Worm (Caenorhabditis elegans) whole organism, L1 larva: Measurements from ENCODE around the gene R148.5.
A peak's percentile ranks its signal among the peaks of the same experiment; 100 is the strongest.

Experiments used
- C04F5.9 ChIP-seq: sonication (generic microtip); optimal IDR thresholded peaks from 2 replicates; lab custom pipeline; 2016; ENCODE audit warnings: missing genetic modification characterization, missing compliant biosample characterization
- C16A3.4 ChIP-seq: fragments of 150-350 bp; optimal IDR thresholded peaks from 2 replicates; lab custom pipeline; 2014; ENCODE audit warnings: missing biosample characterization, missing genetic modification characterization
- Y116A8C.19 ChIP-seq: sonication (generic microtip); optimal IDR thresholded peaks from 2 replicates; lab custom pipeline; 2016; ENCODE audit warnings: missing compliant biosample characterization, missing genetic modification characterization, borderline replicate concordance
- aha-1 ChIP-seq: fragments of 150-350 bp; optimal IDR thresholded peaks from 2 replicates; lab custom pipeline; 2014; ENCODE audit warnings: missing biosample characterization, missing genetic modification characterization
- aly-2 ChIP-seq: fragments of 150-350 bp; optimal IDR thresholded peaks from 2 replicates; lab custom pipeline; 2014; ENCODE audit warnings: missing biosample characterization, missing genetic modification characterization
- ama-1 ChIP-seq: fragments of 150-350 bp; optimal IDR thresholded peaks from 2 replicates; lab custom pipeline; 2014
- blmp-1 ChIP-seq: fragments of 150-350 bp; optimal IDR thresholded peaks from 2 replicates; lab custom pipeline; 2014; ENCODE audit warnings: missing biosample characterization, missing genetic modification characterization
- ceh-8 ChIP-seq: fragments of 200-800 bp; sonication (Bioruptor generic); optimal IDR thresholded peaks from 2 replicates; lab custom pipeline; 2018; ENCODE audit warnings: mild to moderate bottlenecking, missing genetic modification characterization, moderate library complexity, missing compliant biosample characterization
- ceh-82 ChIP-seq, 3 experiments: fragments of 150-350 bp in 1 of 3; sonication (generic microtip) in 2 of 3; optimal IDR thresholded peaks; 2 replicates each; lab custom pipeline; 2014 to 2017; ENCODE audit warnings: missing biosample characterization in 3 of 3, missing genetic modification characterization in 3 of 3
- ceh-88 ChIP-seq: fragments of 200-800 bp; sonication (Bioruptor generic); IDR thresholded peaks from 2 replicates; pipeline ENCODE4 v1.3.6; 2022; ENCODE audit warnings: missing genetic modification characterization, missing compliant biosample characterization
- ceh-90 ChIP-seq: sonication (generic microtip); optimal IDR thresholded peaks from 2 replicates; lab custom pipeline; 2016; ENCODE audit warnings: missing genetic modification characterization, missing compliant biosample characterization
- ces-1 ChIP-seq: fragments of 150-350 bp; optimal IDR thresholded peaks from 2 replicates; lab custom pipeline; 2014; ENCODE audit warnings: missing biosample characterization, missing genetic modification reagents, missing genetic modification characterization
- dsc-1 ChIP-seq: sonication (generic microtip); optimal IDR thresholded peaks from 2 replicates; lab custom pipeline; 2016; ENCODE audit warnings: mild to moderate bottlenecking, missing genetic modification characterization, missing compliant biosample characterization
- efl-1 ChIP-seq, 4 experiments: fragments of 150-350 bp; optimal IDR thresholded peaks in 3 of 4; peaks in 1 of 4; 1 replicate in 1 of 4; 2 replicates in 3 of 4; lab custom pipeline; 2014; ENCODE audit warnings: missing biosample characterization in 2 of 4, missing genetic modification characterization in 2 of 4, missing genetic modification reagents in 2 of 4
- efl-3 ChIP-seq: fragments of 200-800 bp; sonication (Bioruptor generic); optimal IDR thresholded peaks from 2 replicates; lab custom pipeline; 2018; ENCODE audit warnings: mild to moderate bottlenecking, missing genetic modification characterization, missing compliant biosample characterization
- egl-13 ChIP-seq: sonication (generic microtip); optimal IDR thresholded peaks from 2 replicates; lab custom pipeline; 2016; ENCODE audit warnings: missing genotype, missing genetic modification reagents, missing genetic modification characterization, missing compliant biosample characterization
- egl-27 ChIP-seq, 2 experiments: fragments of 150-350 bp in 1 of 2; sonication (generic microtip); optimal IDR thresholded peaks; 3 replicates each; lab custom pipeline; 2017 to 2018; ENCODE audit warnings: missing biosample characterization in 2 of 2, missing genetic modification characterization in 2 of 2, missing genetic modification reagents in 2 of 2
- elt-3 ChIP-seq, 6 experiments: fragments of 150-350 bp in 1 of 6; sonication (generic microtip); optimal IDR thresholded peaks; 2 replicates each; lab custom pipeline; 2017 to 2018; ENCODE audit warnings: missing biosample characterization in 6 of 6, missing genetic modification characterization in 6 of 6, inconsistent platforms in 1 of 6
- fkh-8 ChIP-seq: sonication (generic microtip); optimal IDR thresholded peaks from 2 replicates; lab custom pipeline; 2016; ENCODE audit warnings: mild to moderate bottlenecking, missing genetic modification characterization, missing compliant biosample characterization
- hlh-4 ChIP-seq: sonication (generic microtip); optimal IDR thresholded peaks from 2 replicates; lab custom pipeline; 2016; ENCODE audit warnings: mild to moderate bottlenecking, missing genetic modification characterization, missing compliant biosample characterization
- jun-1 ChIP-seq: fragments of 150-350 bp; optimal IDR thresholded peaks from 2 replicates; lab custom pipeline; 2014; ENCODE audit warnings: missing biosample characterization, missing genetic modification reagents, missing genetic modification characterization
- lin-14 ChIP-seq: fragments of 200-800 bp; sonication (Bioruptor generic); optimal IDR thresholded peaks from 2 replicates; lab custom pipeline; 2018; ENCODE audit warnings: mild to moderate bottlenecking, missing genetic modification characterization, moderate library complexity, missing compliant biosample characterization
- lin-15B ChIP-seq: fragments of 150-350 bp; sonication (generic microtip); optimal IDR thresholded peaks from 3 replicates; lab custom pipeline; 2014; ENCODE audit warnings: missing biosample characterization, missing genetic modification characterization
- lin-39 ChIP-seq: fragments of 150-350 bp; optimal IDR thresholded peaks from 2 replicates; lab custom pipeline; 2014; ENCODE audit warnings: missing biosample characterization, missing genetic modification reagents, missing genetic modification characterization
- mab-9 ChIP-seq: fragments of 200-800 bp; sonication (Bioruptor generic); IDR thresholded peaks from 2 replicates; pipeline ENCODE4 v1.3.6; 2022; ENCODE audit warnings: missing genetic modification reagents, missing genetic modification characterization, missing compliant biosample characterization
- mef-2 ChIP-seq: fragments of 150-350 bp; optimal IDR thresholded peaks from 2 replicates; lab custom pipeline; 2014; ENCODE audit warnings: missing biosample characterization, missing genetic modification characterization
- mep-1 ChIP-seq: fragments of 150-350 bp; optimal IDR thresholded peaks from 2 replicates; lab custom pipeline; 2014; ENCODE audit warnings: missing biosample characterization, missing genetic modification characterization
- nhr-19 ChIP-seq: fragments of 200-800 bp; sonication (Bioruptor generic); conservative IDR thresholded peaks from 2 replicates; pipeline ENCODE4 v1.3.6; 2022; ENCODE audit warnings: missing genetic modification characterization, missing compliant biosample characterization
- nhr-47 ChIP-seq: sonication (generic microtip); optimal IDR thresholded peaks from 2 replicates; lab custom pipeline; 2016; ENCODE audit warnings: mild to moderate bottlenecking, missing genetic modification characterization, moderate library complexity, missing compliant biosample characterization
- nhr-77 ChIP-seq: fragments of 150-350 bp; optimal IDR thresholded peaks from 2 replicates; lab custom pipeline; 2014; ENCODE audit warnings: missing biosample characterization, missing genetic modification characterization
- nhr-85 ChIP-seq: sonication (generic microtip); peaks from one replicate; lab custom pipeline; 2016; ENCODE audit warnings: missing genetic modification characterization, inconsistent platforms, missing compliant biosample characterization
- pag-3 ChIP-seq: sonication (generic microtip); optimal IDR thresholded peaks from 2 replicates; lab custom pipeline; 2017; ENCODE audit warnings: missing genetic modification characterization, mild to moderate bottlenecking, missing compliant biosample characterization, antibody characterized with exemption, borderline replicate concordance; ENCODE audit not compliant: insufficient read depth
- pax-3 ChIP-seq: fragments of 200-800 bp; sonication (Bioruptor generic); optimal IDR thresholded peaks from 2 replicates; lab custom pipeline; 2018; ENCODE audit warnings: mild to moderate bottlenecking, missing genetic modification characterization, moderate library complexity, missing compliant biosample characterization
- pqm-1 ChIP-seq: sonication (generic microtip); optimal IDR thresholded peaks from 3 replicates; lab custom pipeline; 2017; ENCODE audit warnings: missing biosample characterization, missing genetic modification characterization
- skn-1 ChIP-seq: fragments of 150-350 bp; optimal IDR thresholded peaks from 2 replicates; lab custom pipeline; 2014; ENCODE audit warnings: missing biosample characterization, missing genetic modification characterization
- snpc-4 ChIP-seq: fragments of 150-350 bp; optimal IDR thresholded peaks from 2 replicates; lab custom pipeline; 2014; ENCODE audit warnings: missing biosample characterization, missing genetic modification characterization
- sup-37 ChIP-seq: fragments of 200-800 bp; sonication (Bioruptor generic); optimal IDR thresholded peaks from 2 replicates; lab custom pipeline; 2018; ENCODE audit warnings: mild to moderate bottlenecking, missing genetic modification characterization, missing compliant biosample characterization
- zag-1 ChIP-seq: fragments of 150-350 bp; optimal IDR thresholded peaks from 2 replicates; lab custom pipeline; 2014; ENCODE audit warnings: missing biosample characterization, missing genetic modification characterization
- zip-4 ChIP-seq: fragments of 200-800 bp; sonication (Bioruptor generic); optimal IDR thresholded peaks from 2 replicates; lab custom pipeline; 2018; ENCODE audit warnings: mild to moderate bottlenecking, missing genetic modification characterization, moderate library complexity, missing compliant biosample characterization

R148.5 gene

ce11 chrIII:3143657-3144056 is 21.8 kb upstream of the R148.5 start, which contains the start of gene C44B11.4:
C44B11.4 (minus strand) TSS chrIII:3143757.
- TF ChIP-seq zip-4 (GFP tag; lab: Kevin White, UChicago) (no peak), pqm-1 (tag; lab: Kevin White, UChicago) (no peak), C16A3.4 (no peak), aha-1 (tag; lab: Kevin White, UChicago) (no peak), lin-15B (tag; lab: Kevin White, UChicago) (no peak), efl-1 (optimal IDR thresholded peaks at IDR 0.05; lab: Kevin White, UChicago) (no peak), efl-1 (GFP tag; optimal IDR thresholded peaks at IDR 0.05 in 1 of 2; lab: Kevin White, UChicago) (no peak), sup-37 (GFP tag; lab: Kevin White, UChicago) (no peak), skn-1 (tag; lab: Kevin White, UChicago) (no peak), nhr-47 (tag; lab: Kevin White, UChicago) (no peak), egl-27 (tag; optimal IDR thresholded peaks at IDR 0.05; lab: Kevin White, UChicago) (no peak), ces-1 (no peak), ceh-8 (no peak), pax-3 (tag; lab: Kevin White, UChicago) (no peak), dsc-1 (no peak), nhr-77 (tag; lab: Kevin White, UChicago) (no peak), efl-3 (GFP tag; lab: Kevin White, UChicago) (no peak), ceh-90 (no peak)

- TF ChIP-seq Y116A8C.19 (tag; lab: Kevin White, UChicago) (no peak), nhr-19 (GFP tag; lab: Robert Waterston, UW) (no peak)
Observed at ce11 chrIII:3152848-3153247, 12.6 kb upstream of the R148.5 start, which contains the start of gene C44B11.6. C44B11.6 (plus strand) TSS chrIII:3153148.

- TF ChIP-seq pag-3 (tag; lab: Kevin White, UChicago) (no peak), skn-1 (tag; lab: Kevin White, UChicago) (no peak), jun-1 (tag; lab: Kevin White, UChicago) (no peak), ama-1 (lab: Kevin White, UChicago) (no peak), egl-13 (no peak), lin-14 (GFP tag; lab: Kevin White, UChicago) (no peak), ceh-82 (tag; optimal IDR thresholded peaks at IDR 0.05; lab: Kevin White, UChicago) (no peak), ceh-90 (no peak)
Observed at ce11 chrIII:3154968-3155367, 10.5 kb upstream of the R148.5 start, which contains the start of gene C44B11.1. C44B11.1 (plus strand) TSS chrIII:3155268.

ce11 chrIII:3160490-3160889 is 4.9 kb upstream of the R148.5 start:
- TF ChIP-seq blmp-1 (peak; percentile 66), dsc-1 (no peak)

ce11 chrIII:3161600-3161999 is 3.8 kb upstream of the R148.5 start:
- TF ChIP-seq elt-3 (tag; optimal IDR thresholded peaks at IDR 0.05; lab: Kevin White, UChicago) (peak in 1 of 6 experiments; percentile 9), lin-39 (tag; lab: Kevin White, UChicago) (no peak), mef-2 (no peak), hlh-4 (tag; lab: Kevin White, UChicago) (no peak), mep-1 (peak; percentile 57), blmp-1 (peak; percentile 94), nhr-85 (tag; lab: Kevin White, UChicago) (peak; percentile 77), lin-14 (GFP tag; lab: Kevin White, UChicago) (peak; percentile 80), ceh-88 (no peak), snpc-4 (tag; lab: Kevin White, UChicago) (no peak), mab-9 (GFP tag; lab: Robert Waterston, UW) (no peak), ces-1 (no peak), aly-2 (no peak), zag-1 (tag; lab: Kevin White, UChicago) (no peak), C04F5.9 (tag; lab: Kevin White, UChicago) (no peak), fkh-8 (tag; lab: Kevin White, UChicago) (no peak)
